Worm (Caenorhabditis elegans): Measurements from ENCODE around the gene R04E5.8.

DNA sequence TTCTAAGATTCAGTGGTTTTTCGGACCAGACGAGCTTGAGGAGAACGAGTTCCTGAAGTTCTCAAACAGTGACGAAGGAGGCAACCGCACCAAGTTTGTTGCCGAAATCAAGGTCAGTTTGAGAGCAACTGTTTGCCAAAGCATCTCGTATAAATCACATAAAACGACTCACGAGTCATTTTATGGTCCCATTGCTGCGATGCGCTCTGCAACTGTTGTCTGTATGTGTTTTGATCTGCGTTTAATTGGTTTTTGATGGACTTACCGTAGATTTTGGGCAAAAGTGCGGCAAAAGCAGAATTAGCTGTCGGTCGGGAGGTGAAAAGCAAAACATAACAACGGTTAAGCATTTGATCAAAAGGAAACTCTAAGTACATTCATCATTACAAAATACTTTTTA, 41.9 kb downstream of the R04E5.8 start:
- TF ChIP-seq M03D4.4 (tag; optimal IDR thresholded peaks at IDR 0.05) (no peak), drap-1 (GFP tag; optimal IDR thresholded peaks at IDR 0.05) (no peak), mab-5 (tag; optimal IDR thresholded peaks at IDR 0.05) (no peak), ztf-11 (tag; optimal IDR thresholded peaks at IDR 0.05) (no peak), snpc-4 (tag; optimal IDR thresholded peaks at IDR 0.05) (no peak)
